Worm (Caenorhabditis elegans) whole organism, L4 larva: ENCODE results near the gene F49F1.7.

Source experiments
- F37D6.2 ChIP-seq: sonication (generic microtip); optimal IDR thresholded peaks from 2 replicates; lab custom pipeline; 2016; ENCODE audit warnings: mild to moderate bottlenecking, missing genetic modification characterization, missing compliant biosample characterization
- attf-4 ChIP-seq: sonication (generic microtip); optimal IDR thresholded peaks from 3 replicates; lab custom pipeline; 2017; ENCODE audit warnings: missing biosample characterization, missing genetic modification characterization
- egl-27 ChIP-seq: sonication (generic microtip); optimal IDR thresholded peaks from 3 replicates; lab custom pipeline; 2017; ENCODE audit warnings: missing biosample characterization, missing genetic modification reagents, missing genetic modification characterization
- hlh-11 ChIP-seq: fragments of 200-800 bp; sonication (Bioruptor generic); optimal IDR thresholded peaks from 2 replicates; lab custom pipeline; 2018; ENCODE audit warnings: mild to moderate bottlenecking, missing genetic modification characterization, missing compliant biosample characterization
- lsy-2 ChIP-seq, 2 experiments: fragments of 150-350 bp in 1 of 2; sonication (generic microtip) in 1 of 2; optimal IDR thresholded peaks; 2 replicates each; lab custom pipeline; 2014 to 2017; ENCODE audit warnings: missing biosample characterization in 2 of 2, missing genetic modification characterization in 2 of 2
- nhr-102 ChIP-seq: sonication (generic microtip); optimal IDR thresholded peaks from 2 replicates; lab custom pipeline; 2016; ENCODE audit warnings: mild to moderate bottlenecking, missing genetic modification characterization, moderate library complexity, missing compliant biosample characterization
- nhr-77 ChIP-seq: fragments of 150-350 bp; optimal IDR thresholded peaks from 2 replicates; lab custom pipeline; 2014; ENCODE audit warnings: missing biosample characterization, missing genetic modification characterization
- pqm-1 ChIP-seq: sonication (generic microtip); optimal IDR thresholded peaks from 2 replicates; lab custom pipeline; 2017; ENCODE audit warnings: missing biosample characterization, missing genetic modification characterization

ce11 chrIV:4135744-4136143 is 10.2 kb upstream of the F49F1.7 start, which contains the start of gene F49F1.17:
- TF ChIP-seq F37D6.2 (tag; lab: Kevin White, UChicago) (no peak), hlh-11 (tag; lab: Kevin White, UChicago) (no peak), attf-4 (no peak), egl-27 (tag; lab: Kevin White, UChicago) (no peak), nhr-102 (no peak), pqm-1 (no peak), nhr-77 (no peak), lsy-2 (tag; optimal IDR thresholded peaks at IDR 0.05; lab: Kevin White, UChicago) (no peak)
